Fruit fly (Drosophila melanogaster): ENCODE data around the gene CG6296.

The CG6296 gene

dm6 chr3R:27005338-27005737 lies at the start of gene CG6296:
CG6296 (minus strand) TSS chr3R:27005469.
- TF ChIP-seq CG8478 (optimal IDR thresholded peaks at IDR 0.05), result no peak
- no peak for TF ChIP-seq psq (optimal IDR thresholded peaks at IDR 0.05)
- TF ChIP-seq pan (optimal IDR thresholded peaks at IDR 0.05), result no peak
- no peak for TF ChIP-seq Dll (optimal IDR thresholded peaks at IDR 0.05)
- no peak for TF ChIP-seq usp (GFP tag; optimal IDR thresholded peaks at IDR 0.05)
- TF ChIP-seq EcR (GFP tag; optimal IDR thresholded peaks at IDR 0.05), result no peak

dm6 chr3R:27049549-27049948 lies 44.3 kb upstream of the CG6296 start:
- TF ChIP-seq Dll (optimal IDR thresholded peaks at IDR 0.05) (no peak), pan (optimal IDR thresholded peaks at IDR 0.05) (no peak), EcR (GFP tag; optimal IDR thresholded peaks at IDR 0.05) (no peak), usp (GFP tag; optimal IDR thresholded peaks at IDR 0.05) (no peak), psq (optimal IDR thresholded peaks at IDR 0.05) (no peak), CG8478 (optimal IDR thresholded peaks at IDR 0.05) (no peak)

DNA sequence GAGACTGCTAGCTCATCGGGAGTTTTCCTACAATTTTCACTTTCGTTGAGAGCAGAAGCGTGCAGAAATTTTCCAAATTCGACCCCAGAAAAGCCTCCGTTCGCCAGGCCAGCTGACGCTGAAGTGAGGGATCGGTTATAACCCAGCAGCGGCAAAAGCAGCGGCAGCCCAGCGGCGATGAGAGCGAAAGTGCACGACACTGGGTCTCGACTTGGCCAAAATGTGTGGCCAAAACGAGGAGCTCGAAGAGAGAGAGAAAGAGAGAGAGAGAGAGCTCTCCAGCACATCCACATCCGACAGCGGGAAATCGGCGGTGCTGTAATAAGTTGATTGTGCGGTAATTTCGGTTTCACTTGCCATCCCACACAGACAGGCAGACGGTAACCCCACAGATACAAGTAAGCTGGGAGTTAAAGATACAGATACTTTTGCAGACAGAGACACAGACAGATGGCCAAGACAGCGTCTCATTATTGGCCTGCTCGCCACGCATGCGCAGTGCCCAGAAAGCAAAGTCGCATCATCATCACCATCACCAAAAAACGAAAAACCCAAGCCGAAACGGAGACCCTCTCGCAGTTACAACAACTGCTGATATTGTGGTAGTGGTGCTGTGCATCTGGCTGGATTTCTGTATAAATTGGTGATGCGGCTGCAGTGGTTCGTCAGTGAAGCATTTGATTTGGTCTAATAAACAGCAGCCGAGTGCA lies 43.4 kb upstream of the CG6296 start, which contains the start of gene TwdlT:
Gene TwdlT, plus strand, starts transcription at position 660 of the 710 bp plus-strand sequence.
- TF ChIP-seq Dll (optimal IDR thresholded peaks at IDR 0.05) (no peak), usp (GFP tag; optimal IDR thresholded peaks at IDR 0.05) (no peak), pan (optimal IDR thresholded peaks at IDR 0.05) (no peak), EcR (GFP tag; optimal IDR thresholded peaks at IDR 0.05) (no peak), psq (optimal IDR thresholded peaks at IDR 0.05) (no peak), CG8478 (optimal IDR thresholded peaks at IDR 0.05) (no peak)

- TF ChIP-seq CG8478 (optimal IDR thresholded peaks at IDR 0.05), result no peak
- no peak for TF ChIP-seq pan (optimal IDR thresholded peaks at IDR 0.05)
- TF ChIP-seq Dll (optimal IDR thresholded peaks at IDR 0.05), result no peak
- TF ChIP-seq EcR (GFP tag; optimal IDR thresholded peaks at IDR 0.05), result no peak
- no peak for TF ChIP-seq usp (GFP tag; optimal IDR thresholded peaks at IDR 0.05)
- TF ChIP-seq psq (optimal IDR thresholded peaks at IDR 0.05), result no peak
These were observed 34.8 kb upstream of the CG6296 start for dm6 chr3R:27040044-27040443.

dm6 chr3R:27033935-27034334 lies 28.7 kb upstream of the CG6296 start:
- TF ChIP-seq Dll (optimal IDR thresholded peaks at IDR 0.05), result no peak
- TF ChIP-seq pan (optimal IDR thresholded peaks at IDR 0.05), result no peak

- TF ChIP-seq Dll (optimal IDR thresholded peaks at IDR 0.05) (no peak), CG8478 (optimal IDR thresholded peaks at IDR 0.05) (no peak), pan (optimal IDR thresholded peaks at IDR 0.05) (no peak), usp (GFP tag; optimal IDR thresholded peaks at IDR 0.05) (no peak), EcR (GFP tag; optimal IDR thresholded peaks at IDR 0.05) (no peak), psq (optimal IDR thresholded peaks at IDR 0.05) (no peak)
These were observed 20.7 kb upstream of the CG6296 start, which contains the start of gene CG6271 for dm6 chr3R:27026009-27026408. CG6271 (minus strand) TSS chr3R:27026109.

DNA sequence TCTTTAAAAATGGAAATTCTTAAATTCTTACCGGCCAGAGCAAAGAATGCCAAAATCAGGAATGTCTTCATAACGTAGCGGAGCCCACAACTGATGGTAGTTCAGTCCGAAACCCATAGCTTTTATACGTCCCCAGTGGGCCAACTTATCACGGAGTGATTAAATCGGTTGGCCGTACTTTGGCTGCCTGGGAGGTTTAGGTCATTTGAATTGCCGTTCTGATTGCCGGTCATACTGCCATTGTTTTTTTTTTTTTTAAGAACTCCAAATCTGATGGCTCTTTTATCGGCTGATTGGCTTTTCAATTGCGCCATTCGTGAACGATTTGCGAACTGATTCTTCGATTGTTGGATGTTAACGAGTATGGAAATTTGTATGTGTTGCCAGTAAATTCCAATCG lies 17.8 kb upstream of the CG6296 start, which contains the start of gene CG6277:
Gene CG6277, minus strand, starts transcription at position 101 of the 400 bp plus-strand sequence.
- no peak for TF ChIP-seq Dll (optimal IDR thresholded peaks at IDR 0.05)
- TF ChIP-seq pan (optimal IDR thresholded peaks at IDR 0.05), result no peak
- no peak for TF ChIP-seq psq (optimal IDR thresholded peaks at IDR 0.05)
- no peak for TF ChIP-seq CG8478 (optimal IDR thresholded peaks at IDR 0.05)
- no peak for TF ChIP-seq usp (GFP tag; optimal IDR thresholded peaks at IDR 0.05)
- no peak for TF ChIP-seq EcR (GFP tag; optimal IDR thresholded peaks at IDR 0.05)

DNA sequence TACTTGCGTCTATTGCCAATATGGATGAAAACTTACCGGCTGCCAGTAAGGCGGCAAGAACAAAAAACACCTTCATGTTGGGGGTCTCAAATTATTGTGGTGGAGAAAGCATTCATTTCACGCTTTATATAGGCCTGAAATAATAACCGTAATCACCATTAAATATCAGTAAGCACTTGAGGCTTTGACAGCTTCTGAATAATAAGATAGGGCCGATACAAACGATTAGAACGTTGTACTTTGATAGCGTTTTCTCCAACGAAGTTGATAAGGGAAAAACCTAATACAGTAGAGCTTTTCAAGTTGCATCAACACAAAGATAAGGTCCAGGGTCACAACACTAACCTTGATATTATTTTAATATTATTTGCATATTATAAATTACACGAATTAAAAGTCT lies 16.0 kb upstream of the CG6296 start, which contains the start of gene CG6283:
Gene CG6283, minus strand, starts transcription at position 101 of the 400 bp plus-strand sequence.
- TF ChIP-seq pan (optimal IDR thresholded peaks at IDR 0.05) (no peak), psq (optimal IDR thresholded peaks at IDR 0.05) (no peak), usp (GFP tag; optimal IDR thresholded peaks at IDR 0.05) (no peak)

- no peak for TF ChIP-seq Dll (optimal IDR thresholded peaks at IDR 0.05)
- no peak for TF ChIP-seq pan (optimal IDR thresholded peaks at IDR 0.05)
- no peak for TF ChIP-seq CG8478 (optimal IDR thresholded peaks at IDR 0.05)
- no peak for TF ChIP-seq usp (GFP tag; optimal IDR thresholded peaks at IDR 0.05)
These were observed 14.5 kb upstream of the CG6296 start, which contains the start of gene CG17191 for dm6 chr3R:27019701-27020172. CG17191 (minus strand) TSS chr3R:27019751.

dm6 chr3R:27018187-27018586 lies 12.9 kb upstream of the CG6296 start, which contains the start of gene CG17192:
CG17192 (minus strand) TSS chr3R:27018287.
- no peak for TF ChIP-seq Dll (optimal IDR thresholded peaks at IDR 0.05)
- no peak for TF ChIP-seq CG8478 (optimal IDR thresholded peaks at IDR 0.05)
- TF ChIP-seq pan (optimal IDR thresholded peaks at IDR 0.05), result no peak
- TF ChIP-seq usp (GFP tag; optimal IDR thresholded peaks at IDR 0.05), result no peak
- no peak for TF ChIP-seq EcR (GFP tag; optimal IDR thresholded peaks at IDR 0.05)
- no peak for TF ChIP-seq psq (optimal IDR thresholded peaks at IDR 0.05)

DNA sequence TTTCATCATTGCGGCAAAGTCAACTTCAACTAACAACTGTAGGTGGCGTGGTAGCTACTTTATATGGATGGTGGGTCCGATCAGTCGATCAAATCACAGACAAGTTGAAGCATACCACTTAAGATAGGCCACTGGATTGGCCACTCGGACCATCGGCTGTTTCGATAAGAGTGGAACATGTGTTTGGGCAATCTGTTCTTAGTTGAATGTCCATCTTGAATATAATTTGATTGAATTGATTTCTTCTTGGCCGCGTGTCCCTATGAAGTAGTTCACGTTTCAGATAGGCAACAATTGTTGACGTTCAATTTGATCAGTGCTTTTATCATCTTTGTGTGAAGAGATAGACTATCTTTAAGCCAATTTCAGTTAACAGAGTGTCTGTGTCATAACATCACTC lies 1.8 kb upstream of the CG6296 start, which contains the start of gene CG6295:
Gene CG6295, minus strand, starts transcription at position 34 of the 400 bp plus-strand sequence.
- no peak for TF ChIP-seq usp (GFP tag; optimal IDR thresholded peaks at IDR 0.05)
- no peak for TF ChIP-seq pan (optimal IDR thresholded peaks at IDR 0.05)
- no peak for TF ChIP-seq EcR (GFP tag; optimal IDR thresholded peaks at IDR 0.05)
- TF ChIP-seq psq (optimal IDR thresholded peaks at IDR 0.05), result no peak
- TF ChIP-seq CG8478 (optimal IDR thresholded peaks at IDR 0.05), result no peak
- TF ChIP-seq Dll (optimal IDR thresholded peaks at IDR 0.05), result no peak

dm6 chr3R:27002787-27003186 lies 2.5 kb downstream of the CG6296 start:
- TF ChIP-seq Dll (optimal IDR thresholded peaks at IDR 0.05), result no peak
- TF ChIP-seq usp (GFP tag; optimal IDR thresholded peaks at IDR 0.05), result no peak
- no peak for TF ChIP-seq CG8478 (optimal IDR thresholded peaks at IDR 0.05)
- TF ChIP-seq EcR (GFP tag; optimal IDR thresholded peaks at IDR 0.05), result no peak
- TF ChIP-seq psq (optimal IDR thresholded peaks at IDR 0.05), result no peak
- TF ChIP-seq pan (optimal IDR thresholded peaks at IDR 0.05), result no peak

Measured in whole organism.